Fruit fly (Drosophila melanogaster) S2 (cell line): ENCODE results near the gene para.

Experiments
- CG8478 ChIP-seq: fragments of >200 bp; optimal IDR thresholded peaks from 2 replicates; lab custom pipeline; 2018
- CTCF ChIP-seq, 2 experiments: fragments of >200 bp; optimal IDR thresholded peaks; 2 replicates each; lab custom pipeline; 2018

para gene

DNA sequence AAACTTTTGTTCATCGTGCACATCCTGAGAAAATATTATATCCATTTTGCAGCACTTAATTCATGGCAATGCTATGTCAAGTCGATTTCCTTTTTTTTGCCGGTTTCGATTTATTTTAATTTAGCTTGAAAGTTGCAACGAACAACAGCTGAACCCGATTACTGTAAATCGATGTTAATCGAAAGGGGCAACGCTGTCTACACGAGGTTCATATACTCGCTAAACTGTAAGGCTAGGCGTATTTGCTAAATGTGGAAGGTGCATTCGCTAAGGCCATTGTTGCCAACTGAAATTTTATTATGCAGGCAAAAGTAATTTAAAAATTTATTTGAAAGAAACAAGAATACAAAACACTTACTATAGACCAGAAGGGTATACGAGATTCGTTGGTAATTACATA lies 14.5 kb upstream of the para start, which contains the start of gene CG9902:
CG9902 (minus strand) TSS at position 131 of the 400 bp plus-strand sequence.
- TF ChIP-seq CTCF (optimal IDR thresholded peaks at IDR 0.05; lab: Kevin White, UChicago) (peak; percentile 36 to 62), CG8478 (lab: Kevin White, UChicago) (no peak)

DNA sequence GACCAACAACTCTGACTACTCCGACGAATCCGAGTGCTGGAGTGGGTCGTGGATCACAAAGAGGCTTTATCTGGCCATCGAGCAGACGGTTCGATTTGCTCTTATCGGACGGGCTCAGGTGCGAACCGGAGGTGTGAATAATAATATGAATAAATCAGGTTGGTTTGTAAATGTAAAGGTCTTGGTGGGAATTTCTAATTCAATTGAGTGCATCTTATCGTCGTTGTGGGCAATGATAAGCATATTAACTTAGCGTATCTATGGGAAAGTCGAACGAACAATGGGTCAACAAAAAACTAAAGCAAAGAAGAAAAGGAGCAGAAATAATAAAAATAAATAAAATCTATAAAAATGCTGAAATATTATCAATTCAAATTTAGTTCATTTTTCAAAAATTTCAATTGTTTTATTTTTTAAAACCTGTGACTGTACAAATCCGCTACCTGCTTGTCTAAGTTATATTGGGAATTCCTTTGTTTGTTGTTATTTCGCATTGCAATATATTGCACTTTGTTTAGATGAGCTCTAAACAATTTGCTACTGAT lies 8.0 kb upstream of the para start, which contains the start of gene CG9903:
CG9903 (minus strand) TSS at position 51 of the 545 bp plus-strand sequence.
- TF ChIP-seq CTCF (optimal IDR thresholded peaks at IDR 0.05; lab: Kevin White, UChicago) (no peak), CG8478 (lab: Kevin White, UChicago) (no peak)

DNA sequence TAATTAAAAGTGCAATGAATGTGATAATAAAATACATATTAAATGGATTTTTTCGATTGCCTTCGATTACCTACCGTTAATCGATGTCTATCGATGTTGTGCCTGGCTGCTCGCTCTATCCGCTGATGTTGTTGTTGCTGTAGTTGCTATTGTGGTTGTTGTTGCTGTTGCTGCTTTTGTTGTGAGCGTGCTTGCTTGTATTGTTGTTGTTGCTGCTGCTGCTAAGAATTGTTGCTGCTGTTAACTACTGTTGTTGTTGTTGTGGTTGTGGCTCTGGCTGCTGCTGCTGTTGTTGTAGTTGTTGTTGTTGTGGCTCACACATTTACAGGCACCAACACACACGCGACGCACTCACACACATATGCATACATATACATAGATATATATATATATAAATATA lies 5.7 kb downstream of the para start:
- TF ChIP-seq CTCF (optimal IDR thresholded peaks at IDR 0.05; lab: Kevin White, UChicago) (no peak), CG8478 (lab: Kevin White, UChicago) (no peak)

DNA sequence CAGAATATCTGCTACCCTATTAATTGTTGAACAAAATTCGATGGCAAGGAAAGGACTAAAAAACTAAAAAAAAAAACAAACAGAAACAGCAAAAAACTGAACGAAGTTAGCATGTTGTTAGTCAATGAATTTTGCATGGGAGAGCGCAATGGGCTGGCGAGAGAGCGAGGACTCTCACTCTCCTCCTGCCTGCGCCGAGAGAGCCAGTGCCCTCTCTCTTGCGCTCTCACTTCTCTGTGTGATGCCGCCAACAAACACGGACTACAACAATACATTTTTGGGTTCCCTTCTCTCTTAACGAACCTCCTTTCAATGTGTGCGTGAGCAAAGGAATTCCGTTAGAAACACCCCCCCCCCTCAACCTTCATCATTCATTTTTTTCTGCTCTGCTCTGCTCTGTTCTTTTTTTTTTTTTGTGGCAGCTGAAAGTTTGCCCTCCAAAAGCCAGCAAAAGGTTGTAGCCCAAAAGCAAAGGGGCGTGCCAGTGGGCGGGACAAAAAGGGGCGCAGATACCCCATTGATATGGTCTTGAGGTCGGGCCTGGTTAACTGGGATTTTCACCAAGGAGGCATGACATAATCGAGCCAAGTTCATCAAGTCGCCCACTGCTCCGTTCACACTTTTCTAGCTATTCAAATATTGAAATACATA lies 6.7 kb downstream of the para start:
- TF ChIP-seq CTCF (optimal IDR thresholded peaks at IDR 0.05; lab: Kevin White, UChicago) (no peak), CG8478 (lab: Kevin White, UChicago) (no peak)

DNA sequence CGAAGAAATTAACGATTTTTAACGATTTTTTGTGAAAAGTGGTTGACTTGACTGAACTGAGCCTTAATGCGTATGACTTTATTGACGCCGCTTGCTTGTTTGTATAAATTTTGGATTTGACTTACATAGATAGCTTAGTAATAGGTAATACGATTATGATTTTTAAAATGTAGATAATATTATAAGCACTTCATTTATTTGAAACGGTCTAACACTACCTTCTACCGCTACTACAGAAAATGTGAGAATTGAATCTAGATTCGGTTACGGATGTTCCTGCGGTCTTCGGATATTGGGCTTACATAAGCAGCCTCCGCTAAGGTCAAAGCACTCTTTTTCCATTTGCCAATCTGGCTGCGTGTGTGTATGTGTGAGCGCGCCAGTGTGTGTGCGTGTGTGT lies 7.6 kb downstream of the para start, which contains the start of gene Cnx14D:
Cnx14D (minus strand) TSS at position 101 of the 400 bp plus-strand sequence.
- TF ChIP-seq CG8478 (lab: Kevin White, UChicago) (no peak), CTCF (optimal IDR thresholded peaks at IDR 0.05; lab: Kevin White, UChicago) (no peak)

dm6 chrX:16484533-16484932 lies 48.4 kb downstream of the para start:
- TF ChIP-seq CTCF (optimal IDR thresholded peaks at IDR 0.05; lab: Kevin White, UChicago) (no peak), CG8478 (lab: Kevin White, UChicago) (no peak)

DNA sequence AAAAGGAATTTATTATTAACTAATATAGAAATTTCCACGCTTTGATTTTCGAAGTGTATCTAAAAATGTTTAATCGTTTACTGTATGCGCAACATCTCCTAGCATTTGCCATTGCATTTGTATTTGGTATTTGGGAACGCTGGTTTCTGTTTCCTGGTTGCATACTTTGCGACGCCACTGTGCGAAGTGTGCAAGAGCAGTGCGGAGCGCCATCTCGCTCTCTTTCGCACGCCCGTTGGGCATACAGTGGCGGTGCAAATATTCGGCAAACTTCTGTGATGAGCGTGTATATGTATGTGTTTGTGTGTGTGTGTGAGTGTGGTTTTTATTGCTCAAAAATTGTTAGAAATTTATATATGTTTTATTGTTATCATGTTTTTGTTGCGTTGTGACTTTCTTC lies 74.3 kb downstream of the para start:
- TF ChIP-seq CTCF (optimal IDR thresholded peaks at IDR 0.05; lab: Kevin White, UChicago) (no peak), CG8478 (lab: Kevin White, UChicago) (no peak)

- TF ChIP-seq CG8478 (lab: Kevin White, UChicago) (no peak), CTCF (optimal IDR thresholded peaks at IDR 0.05; lab: Kevin White, UChicago) (no peak)
These were observed 76.3 kb downstream of the para start for dm6 chrX:16456582-16456981.

dm6 chrX:16449316-16449715 lies 83.6 kb downstream of the para start:
- TF ChIP-seq CG8478 (lab: Kevin White, UChicago) (no peak), CTCF (optimal IDR thresholded peaks at IDR 0.05; lab: Kevin White, UChicago) (no peak)

- TF ChIP-seq CG8478 (lab: Kevin White, UChicago), result no peak
- no peak for TF ChIP-seq CTCF (optimal IDR thresholded peaks at IDR 0.05; lab: Kevin White, UChicago)
These were observed 84.4 kb downstream of the para start, which contains the start of the genes CG34015 and eIF4H1 for dm6 chrX:16448252-16449191. Gene CG34015, minus strand, starts transcription at chrX:16448302. Gene eIF4H1, plus strand, starts transcription at chrX:16448665.

DNA sequence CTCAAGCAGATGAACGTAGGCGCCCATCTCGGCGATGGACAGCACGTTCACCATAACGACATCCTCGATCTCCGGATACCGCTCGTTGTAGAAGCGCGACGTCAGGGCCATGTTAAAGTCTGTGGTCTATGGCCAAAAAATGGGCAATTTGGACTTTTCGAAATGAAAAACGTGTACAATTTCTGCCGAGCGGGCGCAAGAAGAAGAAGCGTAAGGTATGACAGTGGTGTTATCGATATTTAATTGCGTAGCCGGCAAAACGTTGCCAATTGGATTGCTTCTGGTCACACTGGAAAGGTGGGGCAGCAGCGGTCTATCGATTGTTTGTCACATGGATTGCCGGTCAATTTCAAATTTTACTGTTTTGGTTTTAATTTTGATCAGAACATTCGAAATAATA lies 86.1 kb downstream of the para start, which contains the start of gene eIF2alpha:
eIF2alpha (minus strand) TSS at position 225 of the 400 bp plus-strand sequence.
- TF ChIP-seq CTCF (optimal IDR thresholded peaks at IDR 0.05; lab: Kevin White, UChicago) (peak; percentile 10 to 13), CG8478 (lab: Kevin White, UChicago) (no peak)

dm6 chrX:16442361-16442760 lies 90.5 kb downstream of the para start:
- TF ChIP-seq CTCF (optimal IDR thresholded peaks at IDR 0.05; lab: Kevin White, UChicago) (no peak), CG8478 (lab: Kevin White, UChicago) (no peak)

DNA sequence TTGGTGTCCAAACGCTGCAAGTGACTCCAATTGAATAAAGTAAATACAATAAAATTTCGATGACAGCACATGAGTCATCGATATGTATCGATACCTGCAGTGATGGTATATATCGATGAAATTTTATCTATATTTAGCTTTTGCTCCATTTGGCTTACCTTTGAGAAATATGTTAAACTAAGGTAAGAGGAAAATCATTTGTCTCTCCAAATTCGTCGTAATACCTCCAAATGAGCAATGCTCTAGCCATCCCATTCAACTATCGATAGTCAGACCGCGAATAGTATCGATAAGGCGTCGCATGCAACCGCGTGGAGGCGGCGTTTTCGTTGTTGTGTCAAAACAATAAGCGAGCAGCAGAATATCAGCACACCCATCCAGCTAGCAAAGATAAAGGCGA lies 91.7 kb downstream of the para start, which contains the start of the genes Cdc50 and rngo:
Cdc50 (minus strand) TSS at position 52 of the 400 bp plus-strand sequence.
rngo (plus strand) TSS at position 189 of the 400 bp plus-strand sequence.
- no peak for TF ChIP-seq CTCF (optimal IDR thresholded peaks at IDR 0.05; lab: Kevin White, UChicago)
- no peak for TF ChIP-seq CG8478 (lab: Kevin White, UChicago)

- TF ChIP-seq CG8478 (lab: Kevin White, UChicago), result no peak
- no peak for TF ChIP-seq CTCF (optimal IDR thresholded peaks at IDR 0.05; lab: Kevin White, UChicago)
These were observed 104.4 kb downstream of the para start for dm6 chrX:16428476-16428875.
